Fruit fly (Drosophila melanogaster): Measurements from ENCODE around the gene CG3430.

CG3430 gene

DNA sequence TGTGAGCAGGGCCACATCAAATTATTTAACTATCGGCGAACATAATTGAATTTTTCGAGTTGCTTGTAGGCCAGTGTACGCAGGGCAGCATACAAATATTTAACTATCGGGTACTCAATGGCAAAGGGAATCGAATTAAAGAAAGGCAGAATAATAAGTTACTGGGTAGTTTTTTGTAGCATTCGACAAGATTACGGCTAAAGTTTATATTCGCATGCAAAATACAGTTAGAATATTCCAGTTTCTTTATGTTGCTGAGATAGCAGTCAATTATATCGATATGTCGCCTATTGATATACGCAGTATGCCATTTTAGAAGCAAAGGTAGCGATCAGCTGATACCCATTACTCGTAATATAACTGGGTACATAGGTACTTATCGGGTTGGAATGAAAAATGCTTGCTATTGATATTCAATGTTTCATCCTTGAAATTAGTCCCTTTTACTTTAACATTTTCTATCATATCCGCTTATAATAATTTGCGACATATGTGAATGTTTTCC, 11.3 kb downstream of the CG3430 start (continued):
- TF ChIP-seq CG12071 (GFP tag; optimal IDR thresholded peaks at IDR 0.05) (peak; percentile 44), NFAT (GFP tag; IDR thresholded peaks at IDR 0.05) (peak; percentile 54), ranshi (GFP tag; IDR thresholded peaks at IDR 0.05) (peak; percentile 62), ems (GFP tag; optimal IDR thresholded peaks at IDR 0.05) (peak; percentile 35), CG18619 (GFP tag; optimal IDR thresholded peaks at IDR 0.05) (peak; percentile 41), tup (GFP tag; optimal IDR thresholded peaks at IDR 0.05) (no peak), pum (GFP tag; optimal IDR thresholded peaks at IDR 0.05) (peak; percentile 1), p53 (GFP tag; optimal IDR thresholded peaks at IDR 0.05) (peak; percentile 13), cad (GFP tag; optimal IDR thresholded peaks at IDR 0.05) (no peak), zen2 (GFP tag; IDR thresholded peaks at IDR 0.05; ENCODE audit: partially characterized antibody) (peak; percentile 88), zfh2 (GFP tag; optimal IDR thresholded peaks at IDR 0.05) (peak; percentile 45), wdn (GFP tag; IDR thresholded peaks at IDR 0.05) (0 out of 2 replicates have a peak, but pooled peaks have one; percentile 44), CG8765 (GFP tag; IDR thresholded peaks at IDR 0.05) (no peak), zfh1 (GFP tag; IDR thresholded peaks at IDR 0.05) (peak; percentile 51; the same call in 1 of the 3 replicates), wek (GFP tag; optimal IDR thresholded peaks at IDR 0.05) (peak; percentile 26), phol (tag; optimal IDR thresholded peaks at IDR 0.05) (peak; percentile 55), HLH3B (GFP tag; IDR thresholded peaks at IDR 0.05) (peak; percentile 27; the same call in 1 of the 2 replicates), CG11398 (GFP tag; optimal IDR thresholded peaks at IDR 0.05) (peak; percentile 53), CG8478 (optimal IDR thresholded peaks at IDR 0.05) (no peak), unc-4 (GFP tag; IDR thresholded peaks at IDR 0.05; ENCODE audit: partially characterized antibody) (peak; percentile 70), ind (GFP tag; optimal IDR thresholded peaks at IDR 0.05) (peak; percentile 9), CG14860 (GFP tag; IDR thresholded peaks at IDR 0.05; ENCODE audit: partially characterized antibody) (peak; percentile 59), CG10462 (GFP tag; optimal IDR thresholded peaks at IDR 0.05) (no peak), CG11085 (GFP tag; IDR thresholded peaks at IDR 0.05) (peak; percentile 22; the same call in 1 of the 2 replicates), CG14441 (GFP tag; IDR thresholded peaks at IDR 0.05) (peak; percentile 48; the same call in 1 of the 2 replicates), CG18262 (tag; optimal IDR thresholded peaks at IDR 0.05) (peak; percentile 30), Sin3A (optimal IDR thresholded peaks at IDR 0.05) (no peak), sna (GFP tag; IDR thresholded peaks at IDR 0.05; ENCODE audit: partially characterized antibody) (peak; percentile 91), CG10654 (GFP tag; optimal IDR thresholded peaks at IDR 0.05) (peak; percentile 36), mam (GFP tag; optimal IDR thresholded peaks at IDR 0.05) (peak; percentile 43), CG10979 (tag; optimal IDR thresholded peaks at IDR 0.05) (peak; percentile 53), CG13424 (tag; optimal IDR thresholded peaks at IDR 0.05) (peak; percentile 28), CG3995 (GFP tag; optimal IDR thresholded peaks at IDR 0.05) (no peak), bbx (GFP tag; IDR thresholded peaks at IDR 0.05; ENCODE audit: partially characterized antibody) (peak; percentile 81; the same call in 1 of the 2 replicates), CG10431 (GFP tag; optimal IDR thresholded peaks at IDR 0.05) (no peak), HLH4C (GFP tag; IDR thresholded peaks at IDR 0.05; ENCODE audit: partially characterized antibody) (peak; percentile 6), en (GFP tag; optimal IDR thresholded peaks at IDR 0.05) (peak; percentile 55), CG34376 (GFP tag; optimal IDR thresholded peaks at IDR 0.05) (peak; percentile 41), CG7839 (tag; optimal IDR thresholded peaks at IDR 0.05) (peak; percentile 61), Lpt (GFP tag; optimal IDR thresholded peaks at IDR 0.05) (no peak), sd (tag; optimal IDR thresholded peaks at IDR 0.05) (peak; percentile 78), Asciz (GFP tag; optimal IDR thresholded peaks at IDR 0.05) (no peak), Hr51 (GFP tag; optimal IDR thresholded peaks at IDR 0.05) (peak in 1 of 2 experiments; percentile 36), chn (GFP tag; optimal IDR thresholded peaks at IDR 0.05) (peak; percentile 43), CHES-1-like (GFP tag; optimal IDR thresholded peaks at IDR 0.05) (peak; percentile 48), Atf-2 (GFP tag; optimal IDR thresholded peaks at IDR 0.05) (peak; percentile 38), Pdp1 (GFP tag; optimal IDR thresholded peaks at IDR 0.05) (peak; percentile 33 to 62), Hr3 (GFP tag; optimal IDR thresholded peaks at IDR 0.05) (no peak), Six4 (GFP tag; optimal IDR thresholded peaks at IDR 0.05) (peak; percentile 20), maf-S (GFP tag; optimal IDR thresholded peaks at IDR 0.05) (peak; percentile 9)

All from whole organism, embryonic.